Fruit fly (Drosophila melanogaster) whole organism, embryonic: ENCODE data around the gene CG12398.

Experiments used
- CG10321 ChIP-seq: fragments of 200-800 bp; sonication (Bioruptor generic); IDR thresholded peaks from 2 replicates; pipeline ENCODE4 v1.3.6; 2022; ENCODE audit warnings: missing biosample characterization, missing genetic modification characterization
- CG10654 ChIP-seq: fragments of 200-800 bp; sonication (Bioruptor generic); optimal IDR thresholded peaks from 2 replicates; lab custom pipeline; 2016; ENCODE audit warnings: missing biosample characterization, missing genetic modification characterization
- CG11247 ChIP-seq: fragments of 200-800 bp; sonication (Bioruptor generic); IDR thresholded peaks from 2 replicates; pipeline ENCODE4 v1.3.6; 2022; ENCODE audit warnings: missing biosample characterization, missing genetic modification characterization
- CG13894 ChIP-seq: fragments of 200-800 bp; sonication (Bioruptor generic); optimal IDR thresholded peaks from 3 replicates; lab custom pipeline; 2018; ENCODE audit warnings: missing biosample characterization, mild to moderate bottlenecking, missing genetic modification characterization, moderate library complexity
- CG15269 ChIP-seq: fragments of 200-800 bp; sonication (Bioruptor generic); optimal IDR thresholded peaks from 2 replicates; lab custom pipeline; 2018; ENCODE audit warnings: missing biosample characterization, mild to moderate bottlenecking, missing genetic modification characterization, moderate library complexity
- CG15514 ChIP-seq: fragments of 200-800 bp; sonication (Bioruptor generic); optimal IDR thresholded peaks from 3 replicates; lab custom pipeline; 2017; ENCODE audit warnings: missing biosample characterization, missing genetic modification characterization, mild to moderate bottlenecking, moderate library complexity, missing genetic modification reagents
- CG16779 ChIP-seq: fragments of 200-800 bp; sonication (Bioruptor generic); IDR thresholded peaks from 2 replicates; pipeline ENCODE4 v1.3.6; 2022; ENCODE audit warnings: missing biosample characterization, missing genetic modification characterization
- CG4282 ChIP-seq: fragments of 200-800 bp; sonication (Bioruptor generic); optimal IDR thresholded peaks from 2 replicates; lab custom pipeline; 2016; ENCODE audit warnings: missing biosample characterization, missing genetic modification characterization
- CG6813 ChIP-seq: fragments of 200-800 bp; sonication (Bioruptor generic); optimal IDR thresholded peaks from 2 replicates; lab custom pipeline; 2017; ENCODE audit warnings: missing biosample characterization, missing genetic modification characterization, mild to moderate bottlenecking, moderate library complexity, missing genetic modification reagents
- CG8765 ChIP-seq: fragments of 200-800 bp; sonication (Bioruptor generic); IDR thresholded peaks from 2 replicates; pipeline ENCODE4 v1.3.6; 2022; ENCODE audit warnings: missing biosample characterization, missing genetic modification characterization
- CG9437 ChIP-seq: fragments of 200-800 bp; sonication (Bioruptor generic); optimal IDR thresholded peaks from 2 replicates; lab custom pipeline; 2018; ENCODE audit warnings: missing biosample characterization, mild to moderate bottlenecking, missing genetic modification characterization
- Drgx ChIP-seq: fragments of 200-800 bp; sonication (Bioruptor generic); IDR thresholded peaks from 2 replicates; pipeline ENCODE4 v1.3.6; 2022; ENCODE audit warnings: missing biosample characterization, missing genetic modification characterization
- ERR ChIP-seq: fragments of 200-800 bp; sonication (Bioruptor generic); optimal IDR thresholded peaks from 2 replicates; lab custom pipeline; 2016; ENCODE audit warnings: missing biosample characterization, missing genetic modification characterization
- Med ChIP-seq: fragments of 200-800 bp; sonication (Bioruptor generic); peaks from one replicate; lab custom pipeline; 2016; ENCODE audit warnings: missing biosample characterization, missing genetic modification characterization, mild to moderate bottlenecking, inconsistent platforms, moderate library complexity
- Nf-YB ChIP-seq: fragments of 200-800 bp; sonication (Bioruptor generic); optimal IDR thresholded peaks from 3 replicates; lab custom pipeline; 2019; ENCODE audit warnings: missing biosample characterization, mild to moderate bottlenecking, missing genetic modification characterization, moderate library complexity
- Pdp1 ChIP-seq, 2 experiments: fragments of 200-800 bp; sonication (Bioruptor generic); optimal IDR thresholded peaks; 3 replicates each; lab custom pipeline; 2016; ENCODE audit warnings: missing biosample characterization in 2 of 2, missing genetic modification characterization in 2 of 2, mild to moderate bottlenecking in 1 of 2, moderate library complexity in 1 of 2
- Trl ChIP-seq, 3 experiments: fragments of >200 bp in 2 of 3; fragments of 200-800 bp in 1 of 3; sonication (Bioruptor generic) in 1 of 3; optimal IDR thresholded peaks; 2 replicates in 1 of 3; 3 replicates in 2 of 3; lab custom pipeline; 2016 to 2017; ENCODE audit warnings: missing biosample characterization in 1 of 3, missing genetic modification characterization in 1 of 3
- Usf ChIP-seq: fragments of 200-800 bp; sonication (Bioruptor generic); optimal IDR thresholded peaks from 2 replicates; lab custom pipeline; 2017; ENCODE audit warnings: missing genotype, missing biosample characterization, missing genetic modification characterization
- bsh ChIP-seq, 2 experiments: fragments of 200-800 bp; sonication (Bioruptor generic); optimal IDR thresholded peaks; 2 replicates each; lab custom pipeline; 2017 to 2018; ENCODE audit warnings: mild to moderate bottlenecking in 2 of 2, missing biosample characterization in 2 of 2, missing genetic modification characterization in 2 of 2, moderate library complexity in 1 of 2
- chif ChIP-seq, 2 experiments: fragments of 200-800 bp; sonication (Bioruptor generic); optimal IDR thresholded peaks; 3 replicates each; lab custom pipeline; 2016; ENCODE audit warnings: missing biosample characterization in 2 of 2, missing genetic modification characterization in 2 of 2
- chinmo ChIP-seq: fragments of 200-800 bp; sonication (Bioruptor generic); IDR thresholded peaks from 4 replicates; pipeline ENCODE4 v1.3.6; 2022; ENCODE audit warnings: missing biosample characterization, missing genetic modification characterization; ENCODE audit not compliant: partially characterized antibody
- gfzf ChIP-seq: fragments of 200-800 bp; sonication (Bioruptor generic); optimal IDR thresholded peaks from 2 replicates; lab custom pipeline; 2016; ENCODE audit warnings: missing biosample characterization, mild to moderate bottlenecking, missing genetic modification characterization, moderate library complexity
- gsb ChIP-seq: fragments of 200-800 bp; sonication (Bioruptor generic); IDR thresholded peaks from 2 replicates; pipeline ENCODE4 v1.3.6; 2022; ENCODE audit warnings: missing biosample characterization, missing genetic modification characterization
- hbn ChIP-seq: fragments of 200-800 bp; sonication (Bioruptor generic); IDR thresholded peaks from 2 replicates; pipeline ENCODE4 v1.3.6; 2022; ENCODE audit warnings: missing biosample characterization, missing genetic modification characterization; ENCODE audit not compliant: partially characterized antibody
- jumu ChIP-seq: fragments of 200-800 bp; sonication (Bioruptor generic); optimal IDR thresholded peaks from 3 replicates; lab custom pipeline; 2016; ENCODE audit warnings: missing biosample characterization, missing genetic modification characterization
- ken ChIP-seq: fragments of 200-800 bp; sonication (Bioruptor generic); IDR thresholded peaks from 3 replicates; pipeline ENCODE4 v1.3.6; 2022; ENCODE audit warnings: missing biosample characterization, missing genetic modification characterization
- oc ChIP-seq: fragments of 200-800 bp; sonication (Bioruptor generic); optimal IDR thresholded peaks from 2 replicates; lab custom pipeline; 2018; ENCODE audit warnings: missing biosample characterization, mild to moderate bottlenecking, missing genetic modification characterization, moderate library complexity
- sd ChIP-seq: fragments of 200-800 bp; sonication (Bioruptor generic); optimal IDR thresholded peaks from 3 replicates; lab custom pipeline; 2018; ENCODE audit warnings: missing biosample characterization, mild to moderate bottlenecking, missing genetic modification characterization, moderate library complexity
- sens ChIP-seq: fragments of 200-800 bp; sonication (Bioruptor generic); peaks from one replicate; lab custom pipeline; 2016; ENCODE audit warnings: missing biosample characterization, missing genetic modification characterization
- so ChIP-seq: fragments of 200-800 bp; sonication (Bioruptor generic); IDR thresholded peaks from 3 replicates; pipeline ENCODE4 v1.3.6; 2022; ENCODE audit warnings: missing biosample characterization, missing genetic modification characterization
- sob ChIP-seq: fragments of 200-800 bp; sonication (Bioruptor generic); IDR thresholded peaks from 2 replicates; pipeline ENCODE4 v1.3.6; 2022; ENCODE audit warnings: missing biosample characterization, missing genetic modification characterization
- sqz ChIP-seq: fragments of 200-800 bp; sonication (Bioruptor generic); optimal IDR thresholded peaks from 3 replicates; lab custom pipeline; 2018; ENCODE audit warnings: missing biosample characterization, mild to moderate bottlenecking, missing genetic modification characterization
- vvl ChIP-seq: fragments of 200-800 bp; sonication (Bioruptor generic); IDR thresholded peaks from 2 replicates; pipeline ENCODE4 v1.3.6; 2022; ENCODE audit warnings: missing biosample characterization, missing genetic modification characterization
- zfh2 ChIP-seq: fragments of 200-800 bp; sonication (Bioruptor generic); optimal IDR thresholded peaks from 2 replicates; lab custom pipeline; 2016; ENCODE audit warnings: missing biosample characterization, missing genetic modification characterization

The CG12398 gene

dm6 chrX:14868414-14868813 is 45.2 kb downstream of the CG12398 start (continued):
- TF ChIP-seq Usf (GFP tag; lab: Kevin White, UChicago): no peak

dm6 chrX:14866911-14867310 is 46.7 kb downstream of the CG12398 start:
- TF ChIP-seq Pdp1 (GFP tag; optimal IDR thresholded peaks at IDR 0.05; lab: Kevin White, UChicago) (peak in 1 of 2 experiments; percentile 68), CG13894 (tag; lab: Kevin White, UChicago) (peak; percentile 50), gfzf (no peak), ERR (GFP tag; lab: Kevin White, UChicago) (no peak), gsb (no peak), CG6813 (GFP tag; lab: Kevin White, UChicago) (no peak), chinmo (GFP tag; lab: Robert Waterston, UW) (0 out of 4 replicates have a peak, but pooled peaks have one; percentile 68), sqz (GFP tag; lab: Kevin White, UChicago) (peak; percentile 71), oc (tag; lab: Kevin White, UChicago) (peak; percentile 20), CG15269 (tag; lab: Kevin White, UChicago) (peak; percentile 42), CG10654 (GFP tag; lab: Kevin White, UChicago) (no peak), Trl (optimal IDR thresholded peaks at IDR 0.05; lab: Kevin White, UChicago) (no peak), Trl (GFP tag; optimal IDR thresholded peaks at IDR 0.05; lab: Kevin White, UChicago) (no peak), Nf-YB (GFP tag; lab: Kevin White, UChicago) (peak; percentile 6), hbn (GFP tag; lab: Robert Waterston, UW) (no peak)
- TF ChIP-seq, all 482 proteins: peak for 7

- TF ChIP-seq CG10321: no peak
- peak; percentile 44 for TF ChIP-seq sd (tag; lab: Kevin White, UChicago)
- TF ChIP-seq chif (GFP tag; optimal IDR thresholded peaks at IDR 0.05; lab: Kevin White, UChicago): no peak
- no peak for TF ChIP-seq CG15514 (GFP tag; lab: Kevin White, UChicago)
- TF ChIP-seq CG4282: no peak
- TF ChIP-seq CG8765 (GFP tag; lab: Robert Waterston, UW): no peak
- no peak for TF ChIP-seq jumu (GFP tag; lab: Kevin White, UChicago)
- peak; percentile 69 for TF ChIP-seq sens (GFP tag; lab: Kevin White, UChicago)
- TF ChIP-seq CG11247 (GFP tag; lab: Robert Waterston, UW): no peak
- no peak for TF ChIP-seq ken
- TF ChIP-seq Med (GFP tag; lab: Kevin White, UChicago): peak; percentile 25
- no peak for TF ChIP-seq Drgx (GFP tag; lab: Robert Waterston, UW)
- TF ChIP-seq CG9437: no peak
- no peak for TF ChIP-seq CG16779 (GFP tag; lab: Robert Waterston, UW)
- TF ChIP-seq so (GFP tag; lab: Robert Waterston, UW): no peak
- 0 out of 2 replicates have a peak, but pooled peaks have one; percentile 26 for TF ChIP-seq vvl (GFP tag; lab: Robert Waterston, UW)
- no peak for TF ChIP-seq sob
- peak in 1 of 2 experiments; percentile 59 for TF ChIP-seq Pdp1 (GFP tag; optimal IDR thresholded peaks at IDR 0.05; lab: Kevin White, UChicago)
- TF ChIP-seq bsh (GFP tag; optimal IDR thresholded peaks at IDR 0.05; lab: Kevin White, UChicago): no peak
- TF ChIP-seq zfh2 (GFP tag; lab: Kevin White, UChicago): no peak
- TF ChIP-seq CG6813 (GFP tag; lab: Kevin White, UChicago): no peak
Measured at dm6 chrX:14862494-14862893, 51.1 kb downstream of the CG12398 start.
